Worm (Caenorhabditis elegans): ENCODE results near the gene syd-9.

Gene syd-9

DNA sequence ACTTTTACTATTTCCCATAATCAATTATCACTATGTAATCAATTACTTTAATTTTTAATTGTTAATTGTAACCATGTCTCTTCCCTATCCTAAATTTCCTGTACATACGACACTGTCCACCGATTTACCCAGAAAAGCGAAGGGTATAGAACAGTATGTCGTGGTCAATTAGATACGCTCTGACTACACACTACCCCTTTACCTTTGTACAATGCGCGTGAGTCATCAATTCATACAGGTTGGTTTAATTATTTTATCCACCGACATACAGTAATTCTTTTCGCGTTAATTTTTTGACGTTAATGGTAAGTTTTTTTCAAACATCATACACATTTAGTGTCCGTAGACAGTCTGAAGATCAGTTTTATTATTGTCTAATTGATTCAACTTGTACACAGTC lies 36.3 kb upstream of the syd-9 start (continued):
- TF ChIP-seq alr-1 (tag; optimal IDR thresholded peaks at IDR 0.05) (no peak), peb-1 (tag; optimal IDR thresholded peaks at IDR 0.05) (no peak), C34F6.9 (tag; optimal IDR thresholded peaks at IDR 0.05) (peak; percentile 35), nhr-12 (tag; optimal IDR thresholded peaks at IDR 0.05) (no peak), nhr-237 (tag; optimal IDR thresholded peaks at IDR 0.05) (peak; percentile 83), R02D3.7 (tag; optimal IDR thresholded peaks at IDR 0.05) (peak; percentile 54), mdl-1 (tag; optimal IDR thresholded peaks at IDR 0.05) (peak in 1 of 2 experiments; percentile 21), lsy-2 (tag; optimal IDR thresholded peaks at IDR 0.05) (peak; percentile 60 to 86), dmd-4 (tag; optimal IDR thresholded peaks at IDR 0.05) (peak; percentile 33), ztf-1 (GFP tag; conservative IDR thresholded peaks at IDR 0.05) (no peak), sma-3 (GFP tag; optimal IDR thresholded peaks at IDR 0.05) (peak; percentile 99), elt-3 (tag; optimal IDR thresholded peaks at IDR 0.05) (no peak), elt-1 (tag; optimal IDR thresholded peaks at IDR 0.05) (no peak)

DNA sequence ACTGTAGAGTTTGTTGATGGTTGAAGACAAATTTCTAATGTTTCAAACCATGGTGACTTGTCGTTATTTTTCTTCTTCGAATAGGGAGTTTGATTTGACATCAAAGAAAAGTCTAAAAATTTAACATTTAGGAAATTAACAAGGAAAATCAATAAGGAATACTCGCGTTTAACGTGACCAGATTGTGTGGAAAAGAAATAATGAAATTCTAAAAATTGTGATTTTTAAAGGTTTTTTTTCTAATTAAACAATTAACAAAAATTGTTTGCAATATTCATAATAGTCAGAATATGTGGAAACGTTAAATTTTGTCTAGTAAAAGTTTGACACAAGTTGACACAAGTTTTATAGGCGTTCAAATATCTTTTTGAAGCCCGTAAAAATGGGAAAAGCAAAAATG lies 30.3 kb upstream of the syd-9 start, which contains the start of gene C55B6.4:
Gene C55B6.4, minus strand, starts transcription at position 101 of the 400 bp plus-strand sequence.
- TF ChIP-seq fos-1 (tag; optimal IDR thresholded peaks at IDR 0.05) (no peak), nhr-10 (tag; optimal IDR thresholded peaks at IDR 0.05) (no peak), gmeb-1 (tag; optimal IDR thresholded peaks at IDR 0.05) (no peak), sma-3 (GFP tag; optimal IDR thresholded peaks at IDR 0.05) (no peak), mdl-1 (tag; optimal IDR thresholded peaks at IDR 0.05) (no peak)

DNA sequence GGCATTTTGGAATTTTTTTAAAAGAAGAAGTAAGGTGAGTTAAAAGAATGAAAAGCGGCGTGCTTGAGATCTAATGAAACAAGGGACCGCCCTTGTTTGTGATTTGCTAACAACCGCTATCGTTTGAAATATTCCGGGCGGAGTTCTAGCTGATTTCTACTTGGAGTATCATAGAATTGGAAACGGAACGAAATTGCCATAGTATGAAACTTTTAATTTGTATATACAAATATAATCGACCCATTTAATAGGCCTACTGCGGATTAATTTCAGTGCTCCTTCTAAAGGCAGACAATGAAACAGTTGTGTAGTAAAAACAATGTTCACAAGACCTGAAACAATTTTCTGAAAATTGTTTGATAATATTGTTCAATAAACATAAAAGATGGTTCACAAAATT lies 26.0 kb upstream of the syd-9 start, which contains the start of gene C55B6.7:
Gene C55B6.7, minus strand, starts transcription at position 101 of the 400 bp plus-strand sequence.
- TF ChIP-seq C34F6.9 (tag; optimal IDR thresholded peaks at IDR 0.05) (no peak), elt-3 (tag; optimal IDR thresholded peaks at IDR 0.05) (no peak), mdl-1 (tag; optimal IDR thresholded peaks at IDR 0.05) (no peak), ZK546.5 (tag; optimal IDR thresholded peaks at IDR 0.05) (no peak), ztf-11 (tag; optimal IDR thresholded peaks at IDR 0.05) (no peak), unc-55 (GFP tag; optimal IDR thresholded peaks at IDR 0.05) (no peak), zag-1 (tag; optimal IDR thresholded peaks at IDR 0.05) (no peak), nhr-77 (tag; optimal IDR thresholded peaks at IDR 0.05) (no peak), lsy-2 (tag; optimal IDR thresholded peaks at IDR 0.05) (no peak), sem-4 (tag; optimal IDR thresholded peaks at IDR 0.05) (no peak), unc-62 (GFP tag; optimal IDR thresholded peaks at IDR 0.05) (no peak)

- TF ChIP-seq F13H6.1 (tag; optimal IDR thresholded peaks at IDR 0.05) (no peak), ceh-82 (tag; optimal IDR thresholded peaks at IDR 0.05) (no peak), nhr-21 (tag; optimal IDR thresholded peaks at IDR 0.05) (peak; percentile 44), peb-1 (tag; optimal IDR thresholded peaks at IDR 0.05) (no peak), unc-55 (GFP tag; optimal IDR thresholded peaks at IDR 0.05) (peak; percentile 63), mab-5 (tag; optimal IDR thresholded peaks at IDR 0.05) (no peak), snpc-4 (tag; optimal IDR thresholded peaks at IDR 0.05) (no peak), crh-2 (tag; optimal IDR thresholded peaks at IDR 0.05) (peak; percentile 72), dmd-4 (tag; optimal IDR thresholded peaks at IDR 0.05) (no peak), elt-1 (tag; optimal IDR thresholded peaks at IDR 0.05) (no peak), lin-11 (tag; optimal IDR thresholded peaks at IDR 0.05) (no peak), lin-13 (GFP tag; optimal IDR thresholded peaks at IDR 0.05) (peak; percentile 16), alr-1 (tag; optimal IDR thresholded peaks at IDR 0.05) (no peak), nhr-12 (tag; optimal IDR thresholded peaks at IDR 0.05) (no peak), Y55F3AM.14 (GFP tag; optimal IDR thresholded peaks at IDR 0.05) (no peak), sma-3 (GFP tag; optimal IDR thresholded peaks at IDR 0.05) (peak; percentile 48), sem-4 (tag; optimal IDR thresholded peaks at IDR 0.05) (peak; percentile 63), ZK546.5 (tag; optimal IDR thresholded peaks at IDR 0.05) (no peak), aly-2 (tag; optimal IDR thresholded peaks at IDR 0.05) (no peak), nhr-23 (tag; optimal IDR thresholded peaks at IDR 0.05) (no peak), C34F6.9 (tag; optimal IDR thresholded peaks at IDR 0.05) (peak; percentile 58), R02D3.7 (tag; optimal IDR thresholded peaks at IDR 0.05) (no peak), fos-1 (tag; optimal IDR thresholded peaks at IDR 0.05) (peak; percentile 34), egl-27 (tag; optimal IDR thresholded peaks at IDR 0.05) (peak; percentile 6), zag-1 (tag; optimal IDR thresholded peaks at IDR 0.05) (no peak), nhr-25 (tag; optimal IDR thresholded peaks at IDR 0.05) (peak; percentile 39), sma-9 (GFP tag; optimal IDR thresholded peaks at IDR 0.05) (no peak), sma-9 (tag; optimal IDR thresholded peaks at IDR 0.05) (no peak), unc-39 (tag; optimal IDR thresholded peaks at IDR 0.05) (no peak), lsy-2 (tag; optimal IDR thresholded peaks at IDR 0.05) (peak in 1 of 2 experiments; percentile 4), ztf-1 (GFP tag; conservative IDR thresholded peaks at IDR 0.05) (no peak)
These were observed 23.8 kb upstream of the syd-9 start, which contains the start of gene dnj-7 for ce11 chrX:7193894-7194614. Gene dnj-7 (plus strand): TSS chrX:7194564.

Measured in whole organism, L2 larva.